Worm (Caenorhabditis elegans) whole organism, L1 larva: ENCODE data around the gene C02G6.2.

Experiments used
- Y116A8C.19 ChIP-seq: sonication (generic microtip); optimal IDR thresholded peaks from 2 replicates; lab custom pipeline; 2016; ENCODE audit warnings: missing compliant biosample characterization, missing genetic modification characterization, borderline replicate concordance
- aha-1 ChIP-seq: fragments of 150-350 bp; optimal IDR thresholded peaks from 2 replicates; lab custom pipeline; 2014; ENCODE audit warnings: missing biosample characterization, missing genetic modification characterization
- blmp-1 ChIP-seq: fragments of 150-350 bp; optimal IDR thresholded peaks from 2 replicates; lab custom pipeline; 2014; ENCODE audit warnings: missing biosample characterization, missing genetic modification characterization
- ceh-88 ChIP-seq: fragments of 200-800 bp; sonication (Bioruptor generic); IDR thresholded peaks from 2 replicates; pipeline ENCODE4 v1.3.6; 2022; ENCODE audit warnings: missing genetic modification characterization, missing compliant biosample characterization
- ceh-90 ChIP-seq: sonication (generic microtip); optimal IDR thresholded peaks from 2 replicates; lab custom pipeline; 2016; ENCODE audit warnings: missing genetic modification characterization, missing compliant biosample characterization
- dpl-1 ChIP-seq, 3 experiments: fragments of 150-350 bp in 2 of 3; sonication (generic microtip) in 1 of 3; optimal IDR thresholded peaks; 2 replicates each; lab custom pipeline; 2014 to 2017; ENCODE audit warnings: missing biosample characterization in 3 of 3, missing genetic modification characterization in 3 of 3, missing genetic modification reagents in 3 of 3
- dsc-1 ChIP-seq: sonication (generic microtip); optimal IDR thresholded peaks from 2 replicates; lab custom pipeline; 2016; ENCODE audit warnings: mild to moderate bottlenecking, missing genetic modification characterization, missing compliant biosample characterization
- egl-13 ChIP-seq: sonication (generic microtip); optimal IDR thresholded peaks from 2 replicates; lab custom pipeline; 2016; ENCODE audit warnings: missing genotype, missing genetic modification reagents, missing genetic modification characterization, missing compliant biosample characterization
- egl-27 ChIP-seq, 2 experiments: fragments of 150-350 bp in 1 of 2; sonication (generic microtip); optimal IDR thresholded peaks; 3 replicates each; lab custom pipeline; 2017 to 2018; ENCODE audit warnings: missing biosample characterization in 2 of 2, missing genetic modification characterization in 2 of 2, missing genetic modification reagents in 2 of 2
- elt-3 ChIP-seq, 6 experiments: fragments of 150-350 bp in 1 of 6; sonication (generic microtip); optimal IDR thresholded peaks; 2 replicates each; lab custom pipeline; 2017 to 2018; ENCODE audit warnings: missing biosample characterization in 6 of 6, missing genetic modification characterization in 6 of 6, inconsistent platforms in 1 of 6
- ets-5 ChIP-seq: fragments of 200-800 bp; sonication (Bioruptor generic); IDR thresholded peaks from 2 replicates; pipeline ENCODE4 v1.3.6; 2022; ENCODE audit warnings: missing genetic modification characterization, missing compliant biosample characterization
- fkh-4 ChIP-seq: sonication (generic microtip); optimal IDR thresholded peaks from 2 replicates; lab custom pipeline; 2016; ENCODE audit warnings: missing compliant biosample characterization, missing genetic modification characterization, borderline replicate concordance
- irx-1 ChIP-seq: sonication (generic microtip); optimal IDR thresholded peaks from 2 replicates; lab custom pipeline; 2016; ENCODE audit warnings: missing genetic modification characterization, missing compliant biosample characterization
- isw-1 ChIP-seq: fragments of 200-800 bp; sonication (Bioruptor generic); IDR thresholded peaks from 2 replicates; pipeline ENCODE4 v1.3.6; 2022; ENCODE audit warnings: missing genetic modification characterization, missing compliant biosample characterization
- lin-13 ChIP-seq: fragments of 150-350 bp; optimal IDR thresholded peaks from 2 replicates; lab custom pipeline; 2014; ENCODE audit warnings: missing biosample characterization, missing genetic modification reagents, missing genetic modification characterization
- lin-14 ChIP-seq: fragments of 200-800 bp; sonication (Bioruptor generic); optimal IDR thresholded peaks from 2 replicates; lab custom pipeline; 2018; ENCODE audit warnings: mild to moderate bottlenecking, missing genetic modification characterization, moderate library complexity, missing compliant biosample characterization
- lin-15B ChIP-seq: fragments of 150-350 bp; sonication (generic microtip); optimal IDR thresholded peaks from 3 replicates; lab custom pipeline; 2014; ENCODE audit warnings: missing biosample characterization, missing genetic modification characterization
- lin-35 ChIP-seq, 2 experiments: fragments of 150-350 bp; optimal IDR thresholded peaks; 2 replicates each; lab custom pipeline; 2014; ENCODE audit warnings: missing biosample characterization in 2 of 2, missing genetic modification characterization in 2 of 2, missing genetic modification reagents in 2 of 2
- lir-3 ChIP-seq: sonication (generic microtip); optimal IDR thresholded peaks from 2 replicates; lab custom pipeline; 2016; ENCODE audit warnings: mild to moderate bottlenecking, missing genetic modification characterization, moderate library complexity, missing compliant biosample characterization; ENCODE audit not compliant: poor library complexity
- mab-9 ChIP-seq: fragments of 200-800 bp; sonication (Bioruptor generic); IDR thresholded peaks from 2 replicates; pipeline ENCODE4 v1.3.6; 2022; ENCODE audit warnings: missing genetic modification reagents, missing genetic modification characterization, missing compliant biosample characterization
- mef-2 ChIP-seq: fragments of 150-350 bp; optimal IDR thresholded peaks from 2 replicates; lab custom pipeline; 2014; ENCODE audit warnings: missing biosample characterization, missing genetic modification characterization
- mep-1 ChIP-seq: fragments of 150-350 bp; optimal IDR thresholded peaks from 2 replicates; lab custom pipeline; 2014; ENCODE audit warnings: missing biosample characterization, missing genetic modification characterization
- nhr-12 ChIP-seq: sonication (generic microtip); optimal IDR thresholded peaks from 2 replicates; lab custom pipeline; 2017; ENCODE audit warnings: missing biosample characterization, missing genetic modification characterization
- nhr-84 ChIP-seq: sonication (generic microtip); optimal IDR thresholded peaks from 2 replicates; lab custom pipeline; 2017; ENCODE audit warnings: missing biosample characterization, missing genetic modification characterization
- nhr-85 ChIP-seq: sonication (generic microtip); peaks from one replicate; lab custom pipeline; 2016; ENCODE audit warnings: missing genetic modification characterization, inconsistent platforms, missing compliant biosample characterization
- nhr-90 ChIP-seq: sonication (generic microtip); optimal IDR thresholded peaks from 2 replicates; lab custom pipeline; 2016; ENCODE audit warnings: mild to moderate bottlenecking, missing genetic modification characterization, missing compliant biosample characterization; ENCODE audit not compliant: poor library complexity
- pag-3 ChIP-seq: sonication (generic microtip); optimal IDR thresholded peaks from 2 replicates; lab custom pipeline; 2017; ENCODE audit warnings: missing genetic modification characterization, mild to moderate bottlenecking, missing compliant biosample characterization, antibody characterized with exemption, borderline replicate concordance; ENCODE audit not compliant: insufficient read depth
- pax-3 ChIP-seq: fragments of 200-800 bp; sonication (Bioruptor generic); optimal IDR thresholded peaks from 2 replicates; lab custom pipeline; 2018; ENCODE audit warnings: mild to moderate bottlenecking, missing genetic modification characterization, moderate library complexity, missing compliant biosample characterization
- snpc-4 ChIP-seq: fragments of 150-350 bp; optimal IDR thresholded peaks from 2 replicates; lab custom pipeline; 2014; ENCODE audit warnings: missing biosample characterization, missing genetic modification characterization
- snu-23 ChIP-seq: sonication (generic microtip); optimal IDR thresholded peaks from 2 replicates; lab custom pipeline; 2016; ENCODE audit warnings: missing genetic modification characterization, missing compliant biosample characterization
- sptf-1 ChIP-seq: fragments of 150-350 bp; optimal IDR thresholded peaks from 2 replicates; lab custom pipeline; 2014; ENCODE audit warnings: missing biosample characterization, missing genetic modification characterization
- swsn-7 ChIP-seq: sonication (generic microtip); optimal IDR thresholded peaks from 2 replicates; lab custom pipeline; 2016; ENCODE audit warnings: missing genetic modification characterization, missing compliant biosample characterization
- tlp-1 ChIP-seq: fragments of 150-350 bp; optimal IDR thresholded peaks from 2 replicates; lab custom pipeline; 2014; ENCODE audit warnings: missing biosample characterization, missing genetic modification characterization
- unc-30 ChIP-seq: sonication (generic microtip); optimal IDR thresholded peaks from 2 replicates; lab custom pipeline; 2017; ENCODE audit warnings: missing biosample characterization, missing genetic modification characterization
- unc-62 ChIP-seq: fragments of 150-350 bp; optimal IDR thresholded peaks from 2 replicates; lab custom pipeline; 2014; ENCODE audit warnings: missing biosample characterization, missing genetic modification reagents, missing genetic modification characterization
- vab-15 ChIP-seq: sonication (generic microtip); optimal IDR thresholded peaks from 2 replicates; lab custom pipeline; 2017; ENCODE audit warnings: missing genotype, mild to moderate bottlenecking, missing genetic modification characterization, missing compliant biosample characterization
- zag-1 ChIP-seq: fragments of 150-350 bp; optimal IDR thresholded peaks from 2 replicates; lab custom pipeline; 2014; ENCODE audit warnings: missing biosample characterization, missing genetic modification characterization
- zip-4 ChIP-seq: fragments of 200-800 bp; sonication (Bioruptor generic); optimal IDR thresholded peaks from 2 replicates; lab custom pipeline; 2018; ENCODE audit warnings: mild to moderate bottlenecking, missing genetic modification characterization, moderate library complexity, missing compliant biosample characterization
- ztf-11 ChIP-seq, 2 experiments: sonication (generic microtip); optimal IDR thresholded peaks; 2 replicates each; lab custom pipeline; 2016 to 2017; ENCODE audit warnings: missing genetic modification characterization in 2 of 2, missing biosample characterization in 1 of 2, missing compliant biosample characterization in 1 of 2

The C02G6.2 gene

ce11 chrV:5869227-5869626 lies 2.6 kb upstream of the C02G6.2 start, which contains the start of gene F26F12.4:
Gene F26F12.4 (minus strand): TSS chrV:5869327.
- TF ChIP-seq lin-14 (GFP tag; lab: Kevin White, UChicago), result no peak
- no peak for TF ChIP-seq swsn-7 (tag; lab: Kevin White, UChicago)
- TF ChIP-seq dpl-1 (GFP tag; optimal IDR thresholded peaks at IDR 0.05; lab: Kevin White, UChicago), result no peak
- no peak for TF ChIP-seq ceh-90 (tag; lab: Kevin White, UChicago)
- TF ChIP-seq zip-4, result no peak
- TF ChIP-seq unc-62 (GFP tag; lab: Kevin White, UChicago), result no peak
- no peak for TF ChIP-seq lin-35 (GFP tag; optimal IDR thresholded peaks at IDR 0.05; lab: Kevin White, UChicago)
- no peak for TF ChIP-seq elt-3 (tag; optimal IDR thresholded peaks at IDR 0.05; lab: Kevin White, UChicago)
- TF ChIP-seq unc-30, result no peak
- no peak for TF ChIP-seq snu-23 (GFP tag; lab: Kevin White, UChicago)
- no peak for TF ChIP-seq zag-1 (tag; lab: Kevin White, UChicago)
- TF ChIP-seq ets-5 (GFP tag; lab: Robert Waterston, UW), result no peak
- no peak for TF ChIP-seq pax-3 (tag; lab: Kevin White, UChicago)
- no peak for TF ChIP-seq dsc-1 (tag; lab: Kevin White, UChicago)
- no peak for TF ChIP-seq nhr-84
- TF ChIP-seq sptf-1 (tag; lab: Kevin White, UChicago), result no peak
- no peak for TF ChIP-seq lin-15B (tag; lab: Kevin White, UChicago)
- no peak for TF ChIP-seq mep-1 (tag; lab: Kevin White, UChicago)
- no peak for TF ChIP-seq nhr-85 (tag; lab: Kevin White, UChicago)
- TF ChIP-seq mab-9 (GFP tag; lab: Robert Waterston, UW), result no peak

ce11 chrV:5876966-5877365 lies 5.1 kb downstream of the C02G6.2 start:
- TF ChIP-seq irx-1 (no peak), unc-30 (no peak), mep-1 (tag; lab: Kevin White, UChicago) (no peak), ztf-11 (tag; optimal IDR thresholded peaks at IDR 0.05; lab: Kevin White, UChicago) (no peak), egl-27 (tag; optimal IDR thresholded peaks at IDR 0.05; lab: Kevin White, UChicago) (no peak), pag-3 (tag; lab: Kevin White, UChicago) (no peak), sptf-1 (tag; lab: Kevin White, UChicago) (no peak), blmp-1 (no peak), lin-13 (GFP tag; lab: Kevin White, UChicago) (no peak), lin-15B (tag; lab: Kevin White, UChicago) (no peak), egl-13 (tag; lab: Kevin White, UChicago) (no peak), nhr-90 (no peak), ceh-88 (GFP tag; lab: Robert Waterston, UW) (no peak), isw-1 (no peak), aha-1 (tag; lab: Kevin White, UChicago) (no peak), zag-1 (tag; lab: Kevin White, UChicago) (no peak), nhr-12 (tag; lab: Kevin White, UChicago) (no peak), mef-2 (no peak)
- TF ChIP-seq, all 84 proteins: peak for 0

- TF ChIP-seq tlp-1 (no peak), vab-15 (tag; lab: Kevin White, UChicago) (no peak), ets-5 (GFP tag; lab: Robert Waterston, UW) (no peak), fkh-4 (tag; lab: Kevin White, UChicago) (no peak), mep-1 (tag; lab: Kevin White, UChicago) (no peak), lin-13 (GFP tag; lab: Kevin White, UChicago) (no peak), lir-3 (no peak), snpc-4 (tag; lab: Kevin White, UChicago) (no peak), Y116A8C.19 (tag; lab: Kevin White, UChicago) (no peak)
Measured at ce11 chrV:5880064-5880463, 8.2 kb downstream of the C02G6.2 start, which contains the start of gene C02G6.3. Gene C02G6.3 (plus strand): TSS chrV:5880364.
